Worm (Caenorhabditis elegans): ENCODE results near the gene str-150.

str-150 gene

DNA sequence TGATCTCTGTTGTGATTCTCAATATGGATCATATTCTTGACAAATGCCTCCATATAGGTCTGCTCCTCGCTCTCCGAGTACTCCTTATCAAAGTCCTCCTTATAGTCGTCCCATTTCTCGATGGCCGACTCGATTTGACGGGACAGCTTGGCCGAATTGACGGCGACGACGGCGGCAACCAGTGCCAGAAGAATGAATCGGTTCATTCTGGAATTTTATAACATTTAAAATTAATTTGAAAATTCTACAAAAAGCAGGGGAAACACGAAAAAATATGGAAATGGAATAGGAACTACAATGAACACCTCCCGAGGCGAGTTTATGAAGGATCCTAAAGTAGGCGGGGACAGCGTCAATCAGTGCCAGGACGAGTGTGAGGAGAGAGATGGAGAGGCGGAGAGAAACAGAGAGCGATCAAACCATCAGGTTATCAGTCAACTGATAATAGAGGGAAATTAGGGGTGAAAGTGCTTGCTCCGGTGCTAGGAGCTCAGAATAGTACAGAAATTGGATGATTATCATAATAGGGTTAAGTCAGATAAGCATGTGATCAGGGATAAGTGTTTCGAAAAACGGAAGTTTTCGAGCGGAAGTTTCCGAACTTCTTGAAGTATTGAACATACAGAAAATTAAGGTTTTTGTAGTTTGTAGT is 12.2 kb downstream of the str-150 start, which contains the start of gene cpl-1 (continued):
- TF ChIP-seq lag-1 (GFP tag; IDR thresholded peaks at IDR 0.05) (no peak), B0019.2 (GFP tag; conservative IDR thresholded peaks at IDR 0.05) (no peak), nhr-90 (tag; optimal IDR thresholded peaks at IDR 0.05) (no peak), lin-26 (GFP tag; IDR thresholded peaks at IDR 0.05) (no peak), let-526 (GFP tag; IDR thresholded peaks at IDR 0.05) (no peak), F33H1.4 (GFP tag; IDR thresholded peaks at IDR 0.05) (no peak), nhr-27 (tag; optimal IDR thresholded peaks at IDR 0.05) (no peak), ztf-22 (GFP tag; optimal IDR thresholded peaks at IDR 0.05) (no peak), F52B5.7 (tag; optimal IDR thresholded peaks at IDR 0.05) (peak; percentile 2), ztf-18 (tag; optimal IDR thresholded peaks at IDR 0.05) (no peak), attf-5 (GFP tag; optimal IDR thresholded peaks at IDR 0.05) (peak; percentile 3), rec-8 (tag; optimal IDR thresholded peaks at IDR 0.05) (no peak), egrh-3 (GFP tag; IDR thresholded peaks at IDR 0.05) (no peak), F57A8.1 (GFP tag; optimal IDR thresholded peaks at IDR 0.05) (no peak), aptf-2 (GFP tag; conservative IDR thresholded peaks at IDR 0.05) (no peak), snpc-1.3 (tag; optimal IDR thresholded peaks at IDR 0.05; ENCODE audit: insufficient read depth) (no peak), madf-10 (tag; optimal IDR thresholded peaks at IDR 0.05) (peak; percentile 29), lsl-1 (GFP tag; optimal IDR thresholded peaks at IDR 0.05) (no peak), aptf-3 (GFP tag; IDR thresholded peaks at IDR 0.05) (no peak), F37B4.10 (GFP tag; IDR thresholded peaks at IDR 0.05) (no peak), rcor-1 (GFP tag; IDR thresholded peaks at IDR 0.05) (no peak), let-607 (tag; optimal IDR thresholded peaks at IDR 0.05) (peak in 1 of 2 experiments; percentile 30), ceh-27 (GFP tag; optimal IDR thresholded peaks at IDR 0.05) (no peak), mcd-1 (GFP tag; IDR thresholded peaks at IDR 0.05) (no peak), bed-1 (GFP tag; IDR thresholded peaks at IDR 0.05) (no peak), unc-130 (GFP tag; optimal IDR thresholded peaks at IDR 0.05) (no peak), F39B2.1 (GFP tag; IDR thresholded peaks at IDR 0.05) (no peak), hlh-26 (GFP tag; conservative IDR thresholded peaks at IDR 0.05) (no peak), lin-54 (GFP tag; optimal IDR thresholded peaks at IDR 0.05) (peak; percentile 39), ztf-6 (GFP tag; IDR thresholded peaks at IDR 0.05) (no peak), hrde-1 (tag; optimal IDR thresholded peaks at IDR 0.05; ENCODE audit: borderline replicate concordance) (no peak), tbp1 (GFP tag; optimal IDR thresholded peaks at IDR 0.05) (peak; percentile 28), Y53F4B.3 (GFP tag; IDR thresholded peaks at IDR 0.05) (no peak), F22D6.2 (tag; optimal IDR thresholded peaks at IDR 0.05) (no peak), him-1 (tag; optimal IDR thresholded peaks at IDR 0.05) (no peak), T07F8.4 (tag; optimal IDR thresholded peaks at IDR 0.05) (no peak), egl-18 (GFP tag; IDR thresholded peaks at IDR 0.05) (no peak), Y95B8A.8 (GFP tag; IDR thresholded peaks at IDR 0.05) (no peak), fkh-3 (tag; optimal IDR thresholded peaks at IDR 0.05) (no peak), C06A6.2 (GFP tag; conservative IDR thresholded peaks at IDR 0.05) (no peak), pbrm-1 (GFP tag; IDR thresholded peaks at IDR 0.05) (0 out of 2 replicates have a peak, but pooled peaks have one; percentile 30), hmg-1.2 (GFP tag; IDR thresholded peaks at IDR 0.05) (no peak), tlf-1 (GFP tag; optimal IDR thresholded peaks at IDR 0.05) (no peak), akir-1 (GFP tag; optimal IDR thresholded peaks at IDR 0.05) (no peak), egl-44 (GFP tag; IDR thresholded peaks at IDR 0.05) (no peak), mes-4 (tag; optimal IDR thresholded peaks at IDR 0.05) (no peak), cebp-1 (GFP tag; IDR thresholded peaks at IDR 0.05) (no peak), cebp-1 (tag; optimal IDR thresholded peaks at IDR 0.05) (peak; percentile 32)

All from whole organism, young adult.